Fruit fly (Drosophila melanogaster) whole organism, embryonic: Measurements from ENCODE around the gene CG3097.

Source experiments
- Aef1 ChIP-seq: fragments of 200-800 bp; sonication (Bioruptor generic); IDR thresholded peaks from 3 replicates; pipeline ENCODE4 v1.3.6; 2022; ENCODE audit warnings: missing biosample characterization, missing genetic modification characterization
- Atf3 ChIP-seq: fragments of 200-800 bp; sonication (Bioruptor generic); optimal IDR thresholded peaks from 3 replicates; lab custom pipeline; 2016; ENCODE audit warnings: missing biosample characterization, missing genetic modification characterization
- BEAF-32 ChIP-seq: fragments of 200-800 bp; sonication (Bioruptor generic); optimal IDR thresholded peaks from 3 replicates; lab custom pipeline; 2017; ENCODE audit warnings: missing biosample characterization, missing genetic modification characterization, mild to moderate bottlenecking, moderate library complexity, missing genetic modification reagents
- CG10654 ChIP-seq: fragments of 200-800 bp; sonication (Bioruptor generic); optimal IDR thresholded peaks from 2 replicates; lab custom pipeline; 2016; ENCODE audit warnings: missing biosample characterization, missing genetic modification characterization
- CG12219 ChIP-seq: fragments of 200-800 bp; sonication (Bioruptor generic); optimal IDR thresholded peaks from 3 replicates; lab custom pipeline; 2018; ENCODE audit warnings: missing biosample characterization, mild to moderate bottlenecking, missing genetic modification characterization
- CG12769 ChIP-seq: fragments of 200-800 bp; sonication (Bioruptor generic); optimal IDR thresholded peaks from 2 replicates; lab custom pipeline; 2019; ENCODE audit warnings: missing biosample characterization, mild to moderate bottlenecking, missing genetic modification characterization, moderate library complexity
- CG12942 ChIP-seq: fragments of 200-800 bp; sonication (Bioruptor generic); optimal IDR thresholded peaks from 3 replicates; lab custom pipeline; 2016; ENCODE audit warnings: missing biosample characterization, missing genetic modification characterization
- CG14965 ChIP-seq: fragments of 200-800 bp; sonication (Bioruptor generic); optimal IDR thresholded peaks from 2 replicates; lab custom pipeline; 2016; ENCODE audit warnings: missing biosample characterization, missing genetic modification characterization, borderline replicate concordance
- CG17361 ChIP-seq: fragments of 200-800 bp; sonication (Bioruptor generic); IDR thresholded peaks from 3 replicates; pipeline ENCODE4 v1.3.6; 2022; ENCODE audit warnings: missing biosample characterization, missing genetic modification characterization
- CG30403 ChIP-seq: fragments of 200-800 bp; sonication (Bioruptor generic); optimal IDR thresholded peaks from 3 replicates; lab custom pipeline; 2016; ENCODE audit warnings: missing biosample characterization, missing genetic modification characterization
- CG33557 ChIP-seq: fragments of 200-800 bp; sonication (Bioruptor generic); optimal IDR thresholded peaks from 2 replicates; lab custom pipeline; 2019; ENCODE audit warnings: missing biosample characterization, mild to moderate bottlenecking, missing genetic modification characterization, moderate library complexity
- CG4360 ChIP-seq: fragments of 200-800 bp; sonication (Bioruptor generic); IDR thresholded peaks from 2 replicates; pipeline ENCODE4 v1.3.6; 2022; ENCODE audit warnings: missing biosample characterization, missing genetic modification characterization
- CG4707 ChIP-seq: fragments of 200-800 bp; sonication (Bioruptor generic); optimal IDR thresholded peaks from 2 replicates; lab custom pipeline; 2018; ENCODE audit warnings: missing biosample characterization, mild to moderate bottlenecking, missing genetic modification characterization, moderate library complexity
- CG5180 ChIP-seq: fragments of 200-800 bp; sonication (Bioruptor generic); optimal IDR thresholded peaks from 3 replicates; lab custom pipeline; 2017; ENCODE audit warnings: missing biosample characterization, missing genetic modification characterization, mild to moderate bottlenecking, moderate library complexity, missing genetic modification reagents
- CG6854 ChIP-seq: fragments of 200-800 bp; sonication (Bioruptor generic); optimal IDR thresholded peaks from 3 replicates; lab custom pipeline; 2017; ENCODE audit warnings: missing biosample characterization, mild to moderate bottlenecking, missing genetic modification characterization
- Dbx ChIP-seq: fragments of 200-800 bp; sonication (Bioruptor generic); IDR thresholded peaks from 3 replicates; pipeline ENCODE4 v1.3.6; 2022; ENCODE audit warnings: missing biosample characterization, missing genetic modification characterization
- Deaf1 ChIP-seq: fragments of 200-800 bp; optimal IDR thresholded peaks from 3 replicates; lab custom pipeline; 2019; ENCODE audit warnings: missing biosample characterization, mild to moderate bottlenecking, missing genetic modification characterization, moderate library complexity
- Dek ChIP-seq: fragments of 200-800 bp; sonication (Bioruptor generic); optimal IDR thresholded peaks from 3 replicates; lab custom pipeline; 2019; ENCODE audit warnings: missing biosample characterization, mild to moderate bottlenecking, missing genetic modification characterization, moderate library complexity
- Dip2 ChIP-seq: fragments of 200-800 bp; sonication (Bioruptor generic); IDR thresholded peaks from 2 replicates; pipeline ENCODE4 v1.3.6; 2022; ENCODE audit warnings: missing biosample characterization, missing genetic modification characterization
- Med ChIP-seq: fragments of 200-800 bp; sonication (Bioruptor generic); peaks from one replicate; lab custom pipeline; 2016; ENCODE audit warnings: missing biosample characterization, missing genetic modification characterization, mild to moderate bottlenecking, inconsistent platforms, moderate library complexity
- Sin3A ChIP-seq: fragments of >200 bp; optimal IDR thresholded peaks from 2 replicates; lab custom pipeline; 2018
- Stat92E ChIP-seq, 3 experiments: fragments of >200 bp in 2 of 3; fragments of 200-800 bp in 1 of 3; sonication (Bioruptor generic) in 1 of 3; optimal IDR thresholded peaks; 2 replicates each; lab custom pipeline; 2017 to 2019; ENCODE audit warnings: missing biosample characterization in 3 of 3, missing genetic modification characterization in 3 of 3, mild to moderate bottlenecking in 1 of 3, moderate library complexity in 1 of 3
- Vsx1 ChIP-seq: fragments of 200-800 bp; sonication (Bioruptor generic); optimal IDR thresholded peaks from 2 replicates; lab custom pipeline; 2017; ENCODE audit warnings: missing biosample characterization, mild to moderate bottlenecking, missing genetic modification characterization, missing genetic modification reagents
- aop ChIP-seq: fragments of 200-800 bp; sonication (Bioruptor generic); IDR thresholded peaks from 2 replicates; pipeline ENCODE4 v1.3.6; 2022; ENCODE audit warnings: missing biosample characterization, missing genetic modification characterization
- ap ChIP-seq: fragments of 200-800 bp; sonication (Bioruptor generic); IDR thresholded peaks from 2 replicates; pipeline ENCODE4 v1.3.6; 2022; ENCODE audit warnings: missing biosample characterization, missing genetic modification characterization
- ara ChIP-seq: fragments of 200-800 bp; sonication (Bioruptor generic); IDR thresholded peaks from 2 replicates; pipeline ENCODE4 v1.3.6; 2022; ENCODE audit warnings: missing biosample characterization, missing genetic modification characterization
- bcd ChIP-seq: fragments of 200-800 bp; sonication (Bioruptor generic); optimal IDR thresholded peaks from 2 replicates; lab custom pipeline; 2017; ENCODE audit warnings: missing biosample characterization, mild to moderate bottlenecking, missing genetic modification characterization
- caup ChIP-seq: fragments of 200-800 bp; sonication (Bioruptor generic); optimal IDR thresholded peaks from 3 replicates; lab custom pipeline; 2017; ENCODE audit warnings: missing biosample characterization, mild to moderate bottlenecking, missing genetic modification characterization, moderate library complexity; ENCODE audit not compliant: severe bottlenecking
- chn ChIP-seq: fragments of 200-800 bp; sonication (Bioruptor generic); optimal IDR thresholded peaks from 2 replicates; lab custom pipeline; 2016; ENCODE audit warnings: missing biosample characterization, missing genetic modification characterization
- disco-r ChIP-seq: fragments of 200-800 bp; sonication (Bioruptor generic); optimal IDR thresholded peaks from 2 replicates; lab custom pipeline; 2016; ENCODE audit warnings: missing biosample characterization, missing genetic modification characterization
- dmrt99B ChIP-seq: fragments of 200-800 bp; sonication (Bioruptor generic); optimal IDR thresholded peaks from 2 replicates; lab custom pipeline; 2018; ENCODE audit warnings: missing biosample characterization, mild to moderate bottlenecking, missing genetic modification characterization, moderate library complexity
- en ChIP-seq: fragments of 200-800 bp; sonication (Bioruptor generic); optimal IDR thresholded peaks from 2 replicates; lab custom pipeline; 2016; ENCODE audit warnings: missing biosample characterization, missing genetic modification characterization
- esg ChIP-seq: fragments of 200-800 bp; sonication (Bioruptor generic); conservative IDR thresholded peaks from 2 replicates; pipeline ENCODE4 v1.3.6; 2022; ENCODE audit warnings: missing biosample characterization, missing genetic modification characterization
- fd3F ChIP-seq: fragments of 200-800 bp; sonication (Bioruptor generic); optimal IDR thresholded peaks from 2 replicates; lab custom pipeline; 2018; ENCODE audit warnings: missing biosample characterization, mild to moderate bottlenecking, missing genetic modification characterization, moderate library complexity
- ftz-f1 ChIP-seq: fragments of 200-800 bp; sonication (Bioruptor generic); optimal IDR thresholded peaks from 2 replicates; lab custom pipeline; 2016; ENCODE audit warnings: missing biosample characterization, missing genetic modification characterization
- gt ChIP-seq: fragments of 200-800 bp; sonication (Bioruptor generic); IDR thresholded peaks from 2 replicates; pipeline ENCODE4 v1.3.6; 2022; ENCODE audit warnings: missing biosample characterization, missing genetic modification characterization
- hkb ChIP-seq, 2 experiments: fragments of 200-800 bp in 1 of 2; fragments of >200 bp in 1 of 2; sonication (Bioruptor generic) in 1 of 2; IDR thresholded peaks in 1 of 2; optimal IDR thresholded peaks in 1 of 2; 2 replicates each; pipeline versions ENCODE4 v1.3.6 to Lab custom; 2017 to 2022; ENCODE audit warnings: missing biosample characterization in 1 of 2, missing genetic modification characterization in 1 of 2
- hth ChIP-seq: fragments of >200 bp; optimal IDR thresholded peaks from 2 replicates; lab custom pipeline; 2017; ENCODE audit warnings: inconsistent platforms
- ken ChIP-seq: fragments of 200-800 bp; sonication (Bioruptor generic); IDR thresholded peaks from 3 replicates; pipeline ENCODE4 v1.3.6; 2022; ENCODE audit warnings: missing biosample characterization, missing genetic modification characterization
- onecut ChIP-seq: fragments of 200-800 bp; sonication (Bioruptor generic); IDR thresholded peaks from 2 replicates; pipeline ENCODE4 v1.3.6; 2022; ENCODE audit warnings: missing biosample characterization, missing genetic modification characterization
- pan ChIP-seq, 4 experiments: fragments of >200 bp in 3 of 4; fragments of 200-800 bp in 1 of 4; sonication (Bioruptor generic) in 1 of 4; optimal IDR thresholded peaks in 3 of 4; IDR thresholded peaks in 1 of 4; 2 replicates each; pipeline versions ENCODE4 v1.3.6 to Lab custom; 2017 to 2022; ENCODE audit warnings: missing biosample characterization in 2 of 4, missing genetic modification characterization in 2 of 4, mixed read lengths in 1 of 4
- phol ChIP-seq: fragments of 200-800 bp; sonication (Bioruptor generic); optimal IDR thresholded peaks from 3 replicates; lab custom pipeline; 2018; ENCODE audit warnings: missing biosample characterization, mild to moderate bottlenecking, missing genetic modification characterization, moderate library complexity
- prd ChIP-seq, 3 experiments: fragments of >200 bp in 2 of 3; fragments of 200-800 bp in 1 of 3; sonication (Bioruptor generic) in 1 of 3; optimal IDR thresholded peaks in 2 of 3; IDR thresholded peaks in 1 of 3; 2 replicates in 2 of 3; 3 replicates in 1 of 3; pipeline versions ENCODE4 v1.3.6 to Lab custom; 2017 to 2022; ENCODE audit warnings: missing biosample characterization in 1 of 3, missing genetic modification characterization in 1 of 3
- sna ChIP-seq: fragments of 200-800 bp; sonication (Bioruptor generic); IDR thresholded peaks from 2 replicates; pipeline ENCODE4 v1.3.6; 2022; ENCODE audit warnings: missing biosample characterization, missing genetic modification characterization; ENCODE audit not compliant: partially characterized antibody
- so ChIP-seq: fragments of 200-800 bp; sonication (Bioruptor generic); IDR thresholded peaks from 3 replicates; pipeline ENCODE4 v1.3.6; 2022; ENCODE audit warnings: missing biosample characterization, missing genetic modification characterization
- trem ChIP-seq: fragments of 200-800 bp; optimal IDR thresholded peaks from 3 replicates; lab custom pipeline; 2019; ENCODE audit warnings: missing biosample characterization, mild to moderate bottlenecking, missing genetic modification characterization, moderate library complexity

CG3097 gene

DNA sequence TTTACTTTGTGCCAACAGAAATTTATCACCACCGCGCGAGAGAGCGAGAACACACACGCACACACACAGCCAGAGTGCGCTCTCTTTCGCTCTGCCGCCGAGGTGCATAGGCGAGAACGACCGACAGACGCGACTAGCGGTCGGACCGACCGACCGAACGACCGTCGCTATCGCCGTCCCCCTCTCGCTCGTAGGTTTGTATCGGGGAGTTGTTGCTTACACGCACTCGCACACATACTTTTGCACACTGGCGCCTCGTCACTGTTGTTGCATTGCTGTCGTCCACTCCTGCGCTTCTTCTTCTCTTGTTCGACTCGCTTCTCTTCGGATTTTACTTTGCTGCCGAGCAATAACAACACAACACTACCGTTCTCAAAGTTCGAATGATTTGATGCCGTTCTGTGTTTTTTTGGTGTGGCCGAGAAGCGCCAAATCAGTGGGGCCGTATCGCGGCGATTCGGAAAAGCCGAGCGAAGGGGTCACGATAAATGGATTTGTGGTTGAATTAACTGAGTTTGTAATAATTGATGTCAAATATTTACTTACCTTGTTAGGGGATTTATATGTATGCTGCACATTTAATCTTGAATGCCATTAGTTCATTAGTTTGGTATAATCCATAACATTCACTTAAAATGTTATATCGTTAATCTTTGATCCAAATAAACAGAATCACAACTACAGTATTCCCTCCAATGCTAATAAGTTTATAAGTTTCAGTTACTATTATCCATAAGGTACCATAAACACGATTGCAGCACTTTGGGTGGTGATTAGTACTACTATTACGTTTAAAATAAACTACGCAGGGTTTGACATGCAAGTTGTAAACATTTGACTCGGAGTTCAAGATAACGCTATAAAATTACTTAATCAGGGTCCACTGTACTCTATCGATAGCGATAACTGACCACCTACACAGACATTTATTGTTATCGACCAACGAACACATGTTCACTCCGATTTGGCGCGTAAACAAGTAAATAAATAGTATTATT is 23.4 kb downstream of the CG3097 start, which contains the start of the genes IntS6 and Rtel1 (continued):
- no peak for TF ChIP-seq Dip2 (GFP tag; lab: Robert Waterston, UW)
- TF ChIP-seq esg = peak; percentile 89
- TF ChIP-seq CG14965 (GFP tag; lab: Kevin White, UChicago) = peak; percentile 3
- TF ChIP-seq hkb (optimal IDR thresholded peaks at IDR 0.05; lab: Kevin White, UChicago) = no peak
- peak; percentile 88 for TF ChIP-seq hkb (GFP tag; IDR thresholded peaks at IDR 0.05; lab: Robert Waterston, UW)
- peak; percentile 86 for TF ChIP-seq Atf3 (GFP tag; lab: Kevin White, UChicago)
- peak; percentile 58 for TF ChIP-seq BEAF-32 (GFP tag; lab: Kevin White, UChicago)
- TF ChIP-seq pan (optimal IDR thresholded peaks at IDR 0.05; lab: Kevin White, UChicago) = no peak
- TF ChIP-seq pan (GFP tag; optimal IDR thresholded peaks at IDR 0.05 in 1 of 2, IDR thresholded peaks at IDR 0.05 in 1 of 2) = peak in 1 of 2 experiments; percentile 89
- TF ChIP-seq Sin3A (lab: Kevin White, UChicago) = peak; percentile 11
- peak; percentile 72 for TF ChIP-seq ara (GFP tag; lab: Robert Waterston, UW)
- peak; percentile 74 for TF ChIP-seq CG4360 (GFP tag; lab: Robert Waterston, UW)
- TF ChIP-seq Dek (tag; lab: Kevin White, UChicago) = peak; percentile 90
- peak; percentile 84 for TF ChIP-seq Dbx
- TF ChIP-seq CG30403 (GFP tag; lab: Kevin White, UChicago) = peak; percentile 94
- TF ChIP-seq chn = peak; percentile 87
- TF ChIP-seq fd3F = peak; percentile 87
- TF ChIP-seq hth = no peak
- peak; percentile 62 for TF ChIP-seq trem (tag; lab: Kevin White, UChicago)
- peak; percentile 90 for TF ChIP-seq dmrt99B
- no peak for TF ChIP-seq prd (optimal IDR thresholded peaks at IDR 0.05; lab: Kevin White, UChicago)
- TF ChIP-seq prd (GFP tag; IDR thresholded peaks at IDR 0.05; lab: Robert Waterston, UW) = peak; percentile 92
- TF ChIP-seq caup = peak; percentile 88
- TF ChIP-seq CG12942 (GFP tag; lab: Kevin White, UChicago) = peak; percentile 84
- TF ChIP-seq CG5180 (GFP tag; lab: Kevin White, UChicago) = peak; percentile 61
- peak; percentile 61; the same call in 1 of the 2 replicates for TF ChIP-seq gt (GFP tag; lab: Robert Waterston, UW)
- peak; percentile 93 for TF ChIP-seq CG17361 (GFP tag; lab: Robert Waterston, UW)
- TF ChIP-seq CG12219 (GFP tag; lab: Kevin White, UChicago) = peak; percentile 89
- TF ChIP-seq CG33557 (GFP tag; lab: Kevin White, UChicago) = peak; percentile 87
- peak; percentile 84 for TF ChIP-seq CG10654 (GFP tag; lab: Kevin White, UChicago)
- peak; percentile 89 for TF ChIP-seq disco-r (GFP tag; lab: Kevin White, UChicago)
- peak; percentile 91 for TF ChIP-seq bcd (GFP tag; lab: Kevin White, UChicago)
- TF ChIP-seq CG6854 (GFP tag; lab: Kevin White, UChicago) = peak; percentile 57
- TF ChIP-seq onecut (GFP tag; lab: Robert Waterston, UW) = peak; percentile 79
- TF ChIP-seq aop (GFP tag; lab: Robert Waterston, UW) = no peak
- no peak for TF ChIP-seq sna (GFP tag; lab: Robert Waterston, UW)
- TF ChIP-seq phol (tag; lab: Kevin White, UChicago) = peak; percentile 89
- peak; percentile 90 for TF ChIP-seq Aef1 (GFP tag; lab: Robert Waterston, UW)
- no peak for TF ChIP-seq ftz-f1
- TF ChIP-seq en (GFP tag; lab: Kevin White, UChicago) = peak; percentile 74
- TF ChIP-seq ap (GFP tag; lab: Robert Waterston, UW) = peak; percentile 72
- peak; percentile 88 for TF ChIP-seq ken (GFP tag; lab: Robert Waterston, UW)
- TF ChIP-seq CG4707 (GFP tag; lab: Kevin White, UChicago) = peak; percentile 81
- peak; percentile 98 for TF ChIP-seq Med (GFP tag; lab: Kevin White, UChicago)
- peak; percentile 96 for TF ChIP-seq Deaf1 (tag; lab: Kevin White, UChicago)
- peak; percentile 96 for TF ChIP-seq CG12769
- peak; percentile 89; the same call in 2 of the 3 replicates for TF ChIP-seq so
- TF ChIP-seq Stat92E (GFP tag; optimal IDR thresholded peaks at IDR 0.05; lab: Kevin White, UChicago) = peak in 1 of 3 experiments; percentile 38
- TF ChIP-seq Vsx1 (GFP tag; lab: Kevin White, UChicago) = peak; percentile 60
